Worm (Caenorhabditis elegans) whole organism, L3 larva: ENCODE results near the gene Y66D12A.11.

ENCODE experiments used
- aly-2 ChIP-seq: fragments of 150-350 bp; optimal IDR thresholded peaks from 2 replicates; lab custom pipeline; 2014; ENCODE audit warnings: missing biosample characterization, missing genetic modification characterization
- ceh-28 ChIP-seq: fragments of 150-350 bp; optimal IDR thresholded peaks from 2 replicates; lab custom pipeline; 2014; ENCODE audit warnings: missing biosample characterization, missing genetic modification reagents, missing genetic modification characterization
- egl-5 ChIP-seq: fragments of 150-350 bp; optimal IDR thresholded peaks from 2 replicates; lab custom pipeline; 2017; ENCODE audit warnings: missing biosample characterization, missing genetic modification reagents, missing genetic modification characterization, inconsistent platforms
- elt-2 ChIP-seq: sonication (generic microtip); optimal IDR thresholded peaks from 2 replicates; lab custom pipeline; 2016; ENCODE audit warnings: missing genetic modification reagents, mild to moderate bottlenecking, missing genetic modification characterization, missing compliant biosample characterization
- eor-1 ChIP-seq, 2 experiments: fragments of 150-350 bp; optimal IDR thresholded peaks; 2 replicates each; lab custom pipeline; 2014 to 2018; ENCODE audit warnings: missing biosample characterization in 2 of 2, missing genetic modification characterization in 2 of 2
- fos-1 ChIP-seq: fragments of 150-350 bp; optimal IDR thresholded peaks from 2 replicates; lab custom pipeline; 2014; ENCODE audit warnings: missing biosample characterization, missing genetic modification characterization
- hmg-11 ChIP-seq: sonication (generic microtip); optimal IDR thresholded peaks from 2 replicates; lab custom pipeline; 2016; ENCODE audit warnings: missing genetic modification characterization, missing compliant biosample characterization
- mdl-1 ChIP-seq: fragments of 150-350 bp; optimal IDR thresholded peaks from 2 replicates; lab custom pipeline; 2014; ENCODE audit warnings: missing biosample characterization, missing genetic modification characterization
- mml-1 ChIP-seq: fragments of 150-350 bp; sonication (generic microtip); optimal IDR thresholded peaks from 3 replicates; lab custom pipeline; 2014; ENCODE audit warnings: missing biosample characterization, missing genetic modification characterization
- nfya-1 ChIP-seq: sonication (generic microtip); optimal IDR thresholded peaks from 2 replicates; lab custom pipeline; 2017; ENCODE audit warnings: missing genetic modification characterization, mild to moderate bottlenecking, missing compliant biosample characterization, antibody characterized with exemption, moderate library complexity; ENCODE audit not compliant: insufficient read depth
- nhr-11 ChIP-seq: fragments of 150-350 bp; optimal IDR thresholded peaks from 2 replicates; lab custom pipeline; 2014; ENCODE audit warnings: missing biosample characterization, missing genetic modification characterization
- nhr-25 ChIP-seq: sonication (generic microtip); optimal IDR thresholded peaks from 2 replicates; lab custom pipeline; 2017; ENCODE audit warnings: missing biosample characterization, missing genetic modification characterization
- nhr-28 ChIP-seq: fragments of 150-350 bp; optimal IDR thresholded peaks from 2 replicates; lab custom pipeline; 2014; ENCODE audit warnings: missing biosample characterization, missing genetic modification characterization
- nhr-43 ChIP-seq: sonication (generic microtip); optimal IDR thresholded peaks from 2 replicates; lab custom pipeline; 2016; ENCODE audit warnings: mild to moderate bottlenecking, missing genetic modification characterization, missing compliant biosample characterization; ENCODE audit not compliant: poor library complexity, severe bottlenecking
- nhr-67 ChIP-seq: fragments of 150-350 bp; optimal IDR thresholded peaks from 2 replicates; lab custom pipeline; 2014; ENCODE audit warnings: missing biosample characterization, missing genetic modification characterization
- nhr-76 ChIP-seq: fragments of 150-350 bp; sonication (generic microtip); optimal IDR thresholded peaks from 5 replicates; lab custom pipeline; 2014; ENCODE audit warnings: missing biosample characterization, missing genetic modification characterization
- pha-4 ChIP-seq: fragments of 150-350 bp; optimal IDR thresholded peaks from 2 replicates; lab custom pipeline; 2014; ENCODE audit warnings: missing biosample characterization, missing genetic modification reagents, missing genetic modification characterization
- pqm-1 ChIP-seq: fragments of 150-350 bp; optimal IDR thresholded peaks from 2 replicates; lab custom pipeline; 2017; ENCODE audit warnings: missing biosample characterization, missing genetic modification characterization, inconsistent platforms
- skn-1 ChIP-seq: fragments of 150-350 bp; optimal IDR thresholded peaks from 2 replicates; lab custom pipeline; 2014; ENCODE audit warnings: missing biosample characterization, missing genetic modification characterization
- snpc-4 ChIP-seq: fragments of 150-350 bp; optimal IDR thresholded peaks from 2 replicates; lab custom pipeline; 2014; ENCODE audit warnings: missing biosample characterization, missing genetic modification characterization
- unc-39 ChIP-seq: sonication (generic microtip); optimal IDR thresholded peaks from 4 replicates; lab custom pipeline; 2017; ENCODE audit warnings: missing biosample characterization, missing genetic modification characterization
- unc-62 ChIP-seq: fragments of 150-350 bp; sonication (generic microtip); optimal IDR thresholded peaks from 4 replicates; lab custom pipeline; 2014; ENCODE audit warnings: missing biosample characterization, missing genetic modification reagents, missing genetic modification characterization
- zag-1 ChIP-seq: fragments of 150-350 bp; optimal IDR thresholded peaks from 2 replicates; lab custom pipeline; 2014; ENCODE audit warnings: missing biosample characterization, missing genetic modification characterization
- ztf-4 ChIP-seq: fragments of 150-350 bp; optimal IDR thresholded peaks from 2 replicates; lab custom pipeline; 2014; ENCODE audit warnings: missing biosample characterization, missing genetic modification characterization

Y66D12A.11 gene

DNA sequence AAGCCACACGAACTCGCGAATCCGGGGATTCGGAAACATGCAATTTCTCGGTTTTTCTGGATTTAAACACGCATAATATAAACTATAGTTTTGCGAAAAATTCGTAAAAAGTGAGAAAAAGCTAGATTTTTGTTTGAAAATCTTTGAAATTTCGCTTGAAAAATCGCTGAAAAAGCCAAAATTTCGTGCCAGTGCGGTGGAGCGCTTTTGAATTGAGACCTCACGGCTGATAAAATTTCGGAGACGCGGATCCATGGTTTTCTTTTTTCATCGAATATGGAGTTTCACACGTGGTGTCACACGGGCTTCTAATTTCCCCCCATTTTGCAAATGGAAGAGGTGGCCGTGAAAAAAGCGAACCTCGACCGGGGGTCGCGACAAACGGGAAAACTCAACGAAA, 27.0 kb downstream of the Y66D12A.11 start:
- no peak for TF ChIP-seq nhr-25 (tag; lab: Kevin White, UChicago)
- no peak for TF ChIP-seq fos-1
- TF ChIP-seq ztf-4 (tag; lab: Kevin White, UChicago), result no peak
- no peak for TF ChIP-seq unc-39
- no peak for TF ChIP-seq mml-1
- no peak for TF ChIP-seq unc-62 (GFP tag; lab: Kevin White, UChicago)
- TF ChIP-seq nhr-11, result no peak
- no peak for TF ChIP-seq nfya-1
- TF ChIP-seq, all 47 proteins: peak for 0

DNA sequence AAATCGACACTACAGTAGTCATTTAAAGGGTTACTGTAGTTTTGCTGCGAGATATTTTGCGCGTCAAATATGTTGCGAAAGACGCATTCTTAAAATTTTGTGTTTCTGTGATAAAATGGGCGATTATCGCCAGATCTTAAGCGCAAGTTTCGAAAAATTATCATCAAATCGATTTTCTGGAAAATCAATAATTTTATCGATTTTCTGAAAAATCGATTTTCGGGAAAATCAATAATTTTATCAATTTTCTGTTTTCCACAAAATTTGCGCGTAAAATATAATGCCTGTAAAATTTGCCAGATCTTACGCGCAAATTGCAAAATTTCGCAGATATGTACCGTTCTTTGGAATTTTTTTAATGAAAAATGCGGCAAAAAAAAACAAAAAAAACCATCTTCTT, 28.8 kb downstream of the Y66D12A.11 start:
- TF ChIP-seq ceh-28 (tag; lab: Kevin White, UChicago), result peak; percentile 83
- TF ChIP-seq pha-4, result no peak
- TF ChIP-seq, all 47 proteins: peak for 1

DNA sequence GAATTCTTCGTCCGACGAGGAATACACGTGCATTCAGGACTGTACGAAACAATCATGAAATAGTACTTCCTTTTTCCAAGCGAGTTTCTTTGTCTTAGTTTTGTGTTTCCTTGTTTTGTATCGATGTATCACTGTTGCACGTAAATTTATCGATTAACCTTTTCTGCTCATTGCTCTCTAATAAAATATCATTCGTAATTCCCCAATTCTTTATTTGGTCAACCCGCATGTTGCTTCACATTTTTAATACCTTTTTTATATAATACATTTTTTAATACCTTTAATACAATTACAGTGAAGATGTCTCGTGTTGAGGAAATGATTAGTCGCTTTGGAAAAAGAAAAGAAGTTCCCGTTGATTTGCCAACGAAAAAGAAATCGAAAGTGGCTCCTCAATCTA, 44.6 kb downstream of the Y66D12A.11 start, which contains the start of gene Y66D12A.1:
TSS of gene Y66D12A.1 (plus strand) at position 301 of the 400 bp plus-strand sequence.
- TF ChIP-seq eor-1 (tag; optimal IDR thresholded peaks at IDR 0.05; lab: Kevin White, UChicago), result no peak

DNA sequence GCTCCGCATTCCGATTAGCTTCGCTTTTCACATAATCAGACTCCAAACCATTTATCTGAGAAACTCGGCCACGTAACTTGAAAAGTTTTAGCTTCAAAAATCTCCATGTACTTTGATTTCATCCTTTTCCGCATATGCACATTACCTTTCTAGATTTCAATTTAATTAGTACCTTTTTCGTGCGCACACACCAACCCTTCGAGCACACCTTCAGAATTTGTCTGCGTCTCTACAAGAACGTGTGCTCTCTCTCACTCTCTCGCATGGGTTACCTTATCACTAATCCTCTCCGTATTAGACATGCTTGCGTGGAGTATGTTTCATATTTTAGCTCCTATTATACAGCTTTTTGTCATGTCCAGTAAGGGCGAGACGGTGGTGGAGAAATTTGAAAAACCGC, 46.3 kb downstream of the Y66D12A.11 start, which contains the start of gene Y66D12A.30:
TSS of gene Y66D12A.30 (plus strand) at position 301 of the 400 bp plus-strand sequence.
- no peak for TF ChIP-seq snpc-4 (tag; lab: Kevin White, UChicago)
- TF ChIP-seq skn-1, result no peak
- no peak for TF ChIP-seq fos-1
- TF ChIP-seq nhr-11, result no peak
- no peak for TF ChIP-seq pqm-1 (tag; lab: Kevin White, UChicago)
- no peak for TF ChIP-seq nhr-76 (tag; lab: Kevin White, UChicago)
- TF ChIP-seq zag-1 (tag; lab: Kevin White, UChicago), result no peak

DNA sequence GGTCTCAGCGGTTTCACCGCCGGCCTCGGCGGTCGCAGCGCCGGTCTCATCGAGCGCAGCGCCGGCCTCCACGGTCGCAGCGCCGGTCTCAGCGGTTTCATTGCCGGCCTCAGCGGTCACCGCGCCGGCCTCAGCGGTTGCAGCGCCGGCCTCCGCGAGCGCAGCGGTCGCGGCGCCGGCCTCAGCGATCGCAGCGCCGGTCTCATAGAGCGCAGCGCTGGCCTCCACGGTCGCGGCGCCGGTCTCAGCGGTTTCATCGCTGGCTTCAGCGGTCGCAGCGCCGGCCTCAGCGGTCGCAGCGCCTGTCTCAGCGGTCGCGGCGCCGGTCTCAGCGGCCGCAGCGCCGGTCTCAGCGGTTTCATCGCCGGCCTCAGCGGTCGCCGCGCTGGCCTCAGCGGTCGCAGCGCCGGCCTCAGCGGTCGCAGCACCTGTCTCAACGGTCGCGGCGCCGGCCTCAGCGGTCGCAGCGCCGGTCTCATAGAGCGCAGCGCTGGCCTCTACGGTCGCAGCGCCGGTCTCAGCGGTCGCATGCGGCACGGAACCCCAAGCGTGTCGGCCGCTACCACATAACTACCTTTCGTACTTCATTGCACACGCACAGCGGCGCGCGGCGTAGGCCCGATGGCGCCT, 48.5 kb downstream of the Y66D12A.11 start:
- TF ChIP-seq nhr-28 (tag; lab: Kevin White, UChicago) (no peak), nhr-43 (no peak), fos-1 (no peak), snpc-4 (tag; lab: Kevin White, UChicago) (no peak), ztf-4 (tag; lab: Kevin White, UChicago) (no peak), mml-1 (no peak), eor-1 (tag; optimal IDR thresholded peaks at IDR 0.05; lab: Kevin White, UChicago) (no peak), hmg-11 (no peak), aly-2 (tag; lab: Kevin White, UChicago) (no peak)

DNA sequence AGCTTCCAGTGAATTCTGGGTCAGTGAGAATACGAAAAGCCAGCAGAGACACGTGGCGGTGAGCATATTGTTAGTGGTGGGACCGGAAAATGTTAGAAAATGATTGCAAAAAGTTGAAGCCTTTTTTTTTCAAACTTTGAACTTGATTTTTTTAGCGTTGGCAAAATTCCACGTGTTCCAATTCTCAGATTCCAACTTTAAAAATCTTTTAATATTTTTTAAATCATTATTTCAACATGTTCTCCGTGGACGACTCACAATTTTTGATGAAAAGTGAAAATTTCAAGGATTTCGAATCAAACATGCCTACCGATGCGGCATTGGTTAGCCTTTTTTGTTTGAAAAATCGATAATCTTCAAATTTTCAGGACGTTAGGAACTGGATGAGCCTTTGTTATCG, 49.1 kb downstream of the Y66D12A.11 start, which contains the start of the genes Y66A7A.9 and Y66A7A.4:
TSS of gene Y66A7A.9 (minus strand) at position 101 of the 400 bp plus-strand sequence.
TSS of gene Y66A7A.4 (plus strand) at position 237 of the 400 bp plus-strand sequence.
- TF ChIP-seq elt-2 (tag; lab: Kevin White, UChicago) (no peak), nhr-28 (tag; lab: Kevin White, UChicago) (no peak), egl-5 (tag; lab: Kevin White, UChicago) (no peak), nhr-67 (tag; lab: Kevin White, UChicago) (no peak), nfya-1 (no peak), eor-1 (tag; optimal IDR thresholded peaks at IDR 0.05; lab: Kevin White, UChicago) (no peak)

DNA sequence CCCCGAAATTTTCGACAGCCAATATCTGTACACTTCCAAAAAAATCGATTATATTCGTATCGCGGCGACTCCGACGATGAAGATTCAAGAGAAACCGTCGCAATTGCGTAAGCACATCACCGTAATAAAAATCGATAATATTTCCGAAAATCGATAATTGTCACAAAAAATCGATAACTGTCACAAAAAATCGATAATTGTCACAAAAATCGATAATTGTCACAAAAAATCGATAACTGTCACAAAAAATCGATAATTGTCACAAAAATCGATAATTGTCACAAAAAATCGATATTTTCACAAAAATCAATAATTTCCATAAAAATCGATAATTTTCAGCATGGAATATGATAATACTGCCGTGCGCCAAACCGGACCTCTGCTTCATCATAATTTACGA, 51.1 kb downstream of the Y66D12A.11 start:
- peak; percentile 99 for TF ChIP-seq ceh-28 (tag; lab: Kevin White, UChicago)

DNA sequence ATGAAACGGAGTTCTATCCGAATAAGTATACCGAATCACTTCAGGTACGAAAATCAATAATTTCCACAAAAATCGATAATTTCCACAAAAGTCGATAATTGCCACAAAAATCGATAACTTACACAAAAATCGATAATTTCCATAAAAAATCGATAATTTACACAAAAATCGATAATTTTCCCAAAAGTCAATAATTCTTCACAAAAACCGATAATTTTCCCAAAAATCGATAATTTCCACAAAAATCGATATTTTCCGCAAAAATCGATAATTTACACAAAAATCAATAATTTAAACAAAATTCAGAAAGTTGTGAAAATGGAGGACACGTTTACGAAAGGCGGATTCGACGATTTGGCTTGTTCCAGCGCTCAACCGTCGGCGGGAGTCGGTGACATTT, 51.6 kb downstream of the Y66D12A.11 start:
- peak; percentile 99 for TF ChIP-seq ceh-28 (tag; lab: Kevin White, UChicago)
- no peak for TF ChIP-seq mdl-1 (tag; lab: Kevin White, UChicago)
